Worm (Caenorhabditis elegans) whole organism, L2 larva: ENCODE results near the gene C16C10.13.

ENCODE experiments used
- C34F6.9 ChIP-seq: fragments of 150-350 bp; optimal IDR thresholded peaks from 2 replicates; lab custom pipeline; 2014; ENCODE audit warnings: missing biosample characterization, missing genetic modification characterization
- F13H6.1 ChIP-seq: sonication (generic microtip); optimal IDR thresholded peaks from 2 replicates; lab custom pipeline; 2016; ENCODE audit warnings: missing genetic modification characterization, missing compliant biosample characterization
- R02D3.7 ChIP-seq: fragments of 150-350 bp; optimal IDR thresholded peaks from 2 replicates; lab custom pipeline; 2014; ENCODE audit warnings: missing biosample characterization, missing genetic modification characterization
- Y55F3AM.14 ChIP-seq: fragments of 200-800 bp; sonication (Bioruptor generic); optimal IDR thresholded peaks from 2 replicates; lab custom pipeline; 2018; ENCODE audit warnings: mild to moderate bottlenecking, missing genetic modification characterization, missing compliant biosample characterization
- ZK546.5 ChIP-seq: sonication (generic microtip); optimal IDR thresholded peaks from 2 replicates; lab custom pipeline; 2017; ENCODE audit warnings: missing biosample characterization, missing genetic modification characterization
- aly-2 ChIP-seq: fragments of 150-350 bp; optimal IDR thresholded peaks from 2 replicates; lab custom pipeline; 2014; ENCODE audit warnings: missing biosample characterization, missing genetic modification characterization
- ama-1 ChIP-seq: fragments of 150-350 bp; optimal IDR thresholded peaks from 2 replicates; lab custom pipeline; 2018; ENCODE audit warnings: inconsistent platforms
- blmp-1 ChIP-seq: sonication (generic microtip); optimal IDR thresholded peaks from 2 replicates; lab custom pipeline; 2017; ENCODE audit warnings: missing genetic modification characterization, mild to moderate bottlenecking, missing compliant biosample characterization, antibody characterized with exemption, moderate library complexity; ENCODE audit not compliant: insufficient read depth
- ceh-82 ChIP-seq: fragments of 150-350 bp; optimal IDR thresholded peaks from 2 replicates; lab custom pipeline; 2014; ENCODE audit warnings: missing biosample characterization, missing genetic modification characterization
- crh-2 ChIP-seq: sonication (generic microtip); optimal IDR thresholded peaks from 2 replicates; lab custom pipeline; 2017; ENCODE audit warnings: missing biosample characterization, missing genetic modification characterization
- egl-27 ChIP-seq: sonication (generic microtip); optimal IDR thresholded peaks from 3 replicates; lab custom pipeline; 2017; ENCODE audit warnings: missing biosample characterization, missing genetic modification reagents, missing genetic modification characterization
- fos-1 ChIP-seq: fragments of 150-350 bp; optimal IDR thresholded peaks from 2 replicates; lab custom pipeline; 2014; ENCODE audit warnings: missing biosample characterization, missing genetic modification characterization
- gmeb-1 ChIP-seq: fragments of 150-350 bp; optimal IDR thresholded peaks from 2 replicates; lab custom pipeline; 2014; ENCODE audit warnings: missing biosample characterization, missing genetic modification characterization
- lin-11 ChIP-seq: fragments of 150-350 bp; sonication (generic microtip); optimal IDR thresholded peaks from 2 replicates; lab custom pipeline; 2014; ENCODE audit warnings: missing biosample characterization, missing genetic modification characterization, inconsistent platforms, mixed read lengths
- lin-13 ChIP-seq: fragments of 150-350 bp; optimal IDR thresholded peaks from 2 replicates; lab custom pipeline; 2014; ENCODE audit warnings: missing biosample characterization, missing genetic modification reagents, missing genetic modification characterization
- lin-39 ChIP-seq: fragments of 150-350 bp; optimal IDR thresholded peaks from 2 replicates; lab custom pipeline; 2014; ENCODE audit warnings: missing biosample characterization, missing genetic modification reagents, missing genetic modification characterization
- lsy-2 ChIP-seq, 2 experiments: fragments of 150-350 bp in 1 of 2; sonication (generic microtip) in 1 of 2; optimal IDR thresholded peaks; 2 replicates each; lab custom pipeline; 2014 to 2017; ENCODE audit warnings: missing biosample characterization in 2 of 2, missing genetic modification characterization in 2 of 2
- mab-5 ChIP-seq: fragments of 150-350 bp; optimal IDR thresholded peaks from 2 replicates; lab custom pipeline; 2014; ENCODE audit warnings: missing biosample characterization, missing genetic modification characterization
- mbf-1 ChIP-seq: sonication (generic microtip); optimal IDR thresholded peaks from 2 replicates; lab custom pipeline; 2017; ENCODE audit warnings: missing biosample characterization, missing genetic modification characterization
- mdl-1 ChIP-seq, 2 experiments: fragments of 150-350 bp in 1 of 2; sonication (generic microtip) in 1 of 2; optimal IDR thresholded peaks; 2 replicates each; lab custom pipeline; 2017; ENCODE audit warnings: missing biosample characterization in 2 of 2, missing genetic modification characterization in 2 of 2
- nhr-10 ChIP-seq: sonication (generic microtip); optimal IDR thresholded peaks from 2 replicates; lab custom pipeline; 2017; ENCODE audit warnings: missing biosample characterization, missing genetic modification characterization
- nhr-11 ChIP-seq: fragments of 150-350 bp; optimal IDR thresholded peaks from 2 replicates; lab custom pipeline; 2014; ENCODE audit warnings: missing biosample characterization, missing genetic modification characterization
- nhr-12 ChIP-seq: fragments of 150-350 bp; optimal IDR thresholded peaks from 2 replicates; lab custom pipeline; 2014; ENCODE audit warnings: missing biosample characterization, missing genetic modification characterization
- nhr-129 ChIP-seq: fragments of 150-350 bp; optimal IDR thresholded peaks from 2 replicates; lab custom pipeline; 2014; ENCODE audit warnings: missing biosample characterization, missing genetic modification characterization
- nhr-21 ChIP-seq: fragments of 150-350 bp; optimal IDR thresholded peaks from 2 replicates; lab custom pipeline; 2014; ENCODE audit warnings: missing biosample characterization, missing genetic modification characterization
- nhr-237 ChIP-seq: fragments of 150-350 bp; optimal IDR thresholded peaks from 2 replicates; lab custom pipeline; 2014; ENCODE audit warnings: missing biosample characterization, missing genetic modification characterization
- nhr-25 ChIP-seq: fragments of 150-350 bp; sonication (generic microtip); optimal IDR thresholded peaks from 3 replicates; lab custom pipeline; 2014; ENCODE audit warnings: missing biosample characterization, missing genetic modification characterization
- nhr-6 ChIP-seq: fragments of 150-350 bp; optimal IDR thresholded peaks from 2 replicates; lab custom pipeline; 2014; ENCODE audit warnings: missing biosample characterization, missing genetic modification characterization
- nhr-77 ChIP-seq: fragments of 150-350 bp; optimal IDR thresholded peaks from 2 replicates; lab custom pipeline; 2014; ENCODE audit warnings: missing biosample characterization, missing genetic modification characterization
- sem-4 ChIP-seq: fragments of 150-350 bp; optimal IDR thresholded peaks from 2 replicates; lab custom pipeline; 2014; ENCODE audit warnings: missing biosample characterization, missing genetic modification reagents, missing genetic modification characterization
- skn-1 ChIP-seq: sonication (generic microtip); optimal IDR thresholded peaks from 2 replicates; lab custom pipeline; 2017; ENCODE audit warnings: missing biosample characterization, missing genetic modification characterization
- sma-3 ChIP-seq: sonication (generic microtip); optimal IDR thresholded peaks from 2 replicates; lab custom pipeline; 2016; ENCODE audit warnings: missing genetic modification reagents, missing genetic modification characterization, missing compliant biosample characterization
- sma-9 ChIP-seq, 2 experiments: fragments of 150-350 bp in 1 of 2; sonication (generic microtip) in 1 of 2; optimal IDR thresholded peaks; 2 replicates each; lab custom pipeline; 2014 to 2016; ENCODE audit warnings: missing genetic modification characterization in 2 of 2, mild to moderate bottlenecking in 1 of 2, missing biosample characterization in 1 of 2, missing compliant biosample characterization in 1 of 2, missing genetic modification reagents in 1 of 2, moderate library complexity in 1 of 2
- snpc-4 ChIP-seq: fragments of 150-350 bp; optimal IDR thresholded peaks from 2 replicates; lab custom pipeline; 2014; ENCODE audit warnings: missing biosample characterization, missing genetic modification characterization
- unc-39 ChIP-seq: fragments of 150-350 bp; optimal IDR thresholded peaks from 2 replicates; lab custom pipeline; 2014; ENCODE audit warnings: missing biosample characterization, missing genetic modification characterization
- unc-55 ChIP-seq: fragments of 150-350 bp; sonication (generic microtip); optimal IDR thresholded peaks from 3 replicates; lab custom pipeline; 2014; ENCODE audit warnings: missing biosample characterization, missing genetic modification reagents, missing genetic modification characterization
- unc-62 ChIP-seq: fragments of 150-350 bp; optimal IDR thresholded peaks from 2 replicates; lab custom pipeline; 2014; ENCODE audit warnings: missing biosample characterization, missing genetic modification reagents, missing genetic modification characterization
- zag-1 ChIP-seq: fragments of 150-350 bp; optimal IDR thresholded peaks from 2 replicates; lab custom pipeline; 2014; ENCODE audit warnings: missing biosample characterization, missing genetic modification characterization
- ztf-1 ChIP-seq: fragments of 200-800 bp; sonication (Bioruptor generic); conservative IDR thresholded peaks from 2 replicates; pipeline ENCODE4 v1.3.6; 2022; ENCODE audit warnings: missing genetic modification characterization, missing compliant biosample characterization
- ztf-11 ChIP-seq: sonication (generic microtip); optimal IDR thresholded peaks from 2 replicates; lab custom pipeline; 2017; ENCODE audit warnings: missing biosample characterization, missing genetic modification characterization
- ztf-4 ChIP-seq: fragments of 150-350 bp; optimal IDR thresholded peaks from 2 replicates; lab custom pipeline; 2014; ENCODE audit warnings: missing biosample characterization, missing genetic modification characterization

The C16C10.13 gene

ce11 chrIII:4210661-4211060 lies 34.4 kb downstream of the C16C10.13 start:
- TF ChIP-seq mdl-1 (tag; optimal IDR thresholded peaks at IDR 0.05; lab: Kevin White, UChicago): no peak
- no peak for TF ChIP-seq lin-13
- no peak for TF ChIP-seq mab-5 (tag; lab: Kevin White, UChicago)
- TF ChIP-seq nhr-237: no peak
- no peak for TF ChIP-seq unc-62
- no peak for TF ChIP-seq ztf-1 (GFP tag; lab: Robert Waterston, UW)
- TF ChIP-seq nhr-129 (tag; lab: Kevin White, UChicago): no peak
- TF ChIP-seq unc-55: no peak
- TF ChIP-seq snpc-4 (tag; lab: Kevin White, UChicago): no peak
- TF ChIP-seq blmp-1: no peak
- TF ChIP-seq, all 48 proteins: peak for 0

- TF ChIP-seq lsy-2 (tag; optimal IDR thresholded peaks at IDR 0.05; lab: Kevin White, UChicago): peak in 1 of 2 experiments; percentile 27
- peak; percentile 39 for TF ChIP-seq C34F6.9 (tag; lab: Kevin White, UChicago)
- TF ChIP-seq ama-1 (lab: Kevin White, UChicago): no peak
- no peak for TF ChIP-seq mdl-1 (tag; optimal IDR thresholded peaks at IDR 0.05; lab: Kevin White, UChicago)
- TF ChIP-seq nhr-10 (tag; lab: Kevin White, UChicago): no peak
- no peak for TF ChIP-seq unc-62
- no peak for TF ChIP-seq R02D3.7 (tag; lab: Kevin White, UChicago)
- TF ChIP-seq crh-2: peak; percentile 5
Measured at ce11 chrIII:4220864-4221263, 44.6 kb downstream of the C16C10.13 start.

- TF ChIP-seq unc-39 (no peak), mdl-1 (tag; optimal IDR thresholded peaks at IDR 0.05; lab: Kevin White, UChicago) (peak in 1 of 2 experiments; percentile 16)
- TF ChIP-seq, all 48 proteins: peak for 1
Measured at ce11 chrIII:4221527-4221926, 45.3 kb downstream of the C16C10.13 start.

- TF ChIP-seq sma-9 (GFP tag; optimal IDR thresholded peaks at IDR 0.05; lab: Kevin White, UChicago) (peak; percentile 83), sma-9 (tag; optimal IDR thresholded peaks at IDR 0.05; lab: Kevin White, UChicago) (no peak), lsy-2 (tag; optimal IDR thresholded peaks at IDR 0.05; lab: Kevin White, UChicago) (peak; percentile 70 to 88), nhr-77 (tag; lab: Kevin White, UChicago) (no peak), F13H6.1 (tag; lab: Kevin White, UChicago) (peak; percentile 95), nhr-21 (tag; lab: Kevin White, UChicago) (peak; percentile 52), ZK546.5 (tag; lab: Kevin White, UChicago) (no peak), sem-4 (tag; lab: Kevin White, UChicago) (peak; percentile 82), egl-27 (peak; percentile 82), Y55F3AM.14 (GFP tag; lab: Kevin White, UChicago) (peak; percentile 52), lin-11 (tag; lab: Kevin White, UChicago) (peak; percentile 75), snpc-4 (tag; lab: Kevin White, UChicago) (peak; percentile 71), sma-3 (GFP tag; lab: Kevin White, UChicago) (peak; percentile 52), ztf-11 (no peak), nhr-25 (tag; lab: Kevin White, UChicago) (peak; percentile 11), aly-2 (no peak), R02D3.7 (tag; lab: Kevin White, UChicago) (no peak), crh-2 (peak; percentile 95), nhr-129 (tag; lab: Kevin White, UChicago) (peak; percentile 95), lin-13 (peak; percentile 83), mdl-1 (tag; optimal IDR thresholded peaks at IDR 0.05; lab: Kevin White, UChicago) (peak; percentile 84 to 91), fos-1 (peak; percentile 94), ceh-82 (tag; lab: Kevin White, UChicago) (no peak), unc-55 (peak; percentile 88), mbf-1 (tag; lab: Kevin White, UChicago) (no peak), mab-5 (tag; lab: Kevin White, UChicago) (peak; percentile 86), nhr-12 (tag; lab: Kevin White, UChicago) (no peak), lin-39 (no peak), gmeb-1 (tag; lab: Kevin White, UChicago) (peak; percentile 35), nhr-11 (tag; lab: Kevin White, UChicago) (peak; percentile 42), skn-1 (tag; lab: Kevin White, UChicago) (peak; percentile 28), nhr-10 (tag; lab: Kevin White, UChicago) (peak; percentile 20), nhr-6 (tag; lab: Kevin White, UChicago) (peak; percentile 53), C34F6.9 (tag; lab: Kevin White, UChicago) (peak; percentile 96), zag-1 (peak; percentile 90), ztf-4 (peak; percentile 84)
Measured at ce11 chrIII:4223668-4224127, 47.5 kb downstream of the C16C10.13 start.
